Fruit fly (Drosophila melanogaster) whole organism, embryonic: Measurements from ENCODE around the gene CG14402.

Experiments
- Antp ChIP-seq: fragments of 200-800 bp; sonication (Bioruptor generic); optimal IDR thresholded peaks from 3 replicates; lab custom pipeline; 2016; ENCODE audit warnings: missing biosample characterization, missing genetic modification characterization
- B-H2 ChIP-seq: fragments of 200-800 bp; sonication (Bioruptor generic); optimal IDR thresholded peaks from 2 replicates; lab custom pipeline; 2018; ENCODE audit warnings: missing biosample characterization, mild to moderate bottlenecking, missing genetic modification characterization
- Blimp-1 ChIP-seq: fragments of 200-800 bp; sonication (Bioruptor generic); optimal IDR thresholded peaks from 3 replicates; lab custom pipeline; 2018; ENCODE audit warnings: missing biosample characterization, missing genetic modification characterization, mild to moderate bottlenecking, moderate library complexity, missing genetic modification reagents
- Bteb2 ChIP-seq: fragments of 200-800 bp; sonication (Bioruptor generic); optimal IDR thresholded peaks from 2 replicates; lab custom pipeline; 2016; ENCODE audit warnings: missing biosample characterization, missing genetic modification characterization
- CG10979 ChIP-seq: fragments of 200-800 bp; sonication (Bioruptor generic); optimal IDR thresholded peaks from 2 replicates; lab custom pipeline; 2018; ENCODE audit warnings: missing biosample characterization, mild to moderate bottlenecking, missing genetic modification characterization, moderate library complexity
- CG12104 ChIP-seq: fragments of 200-800 bp; sonication (Bioruptor generic); optimal IDR thresholded peaks from 3 replicates; lab custom pipeline; 2016; ENCODE audit warnings: missing biosample characterization, missing genetic modification characterization
- CG1233 ChIP-seq: fragments of 200-800 bp; sonication (Bioruptor generic); optimal IDR thresholded peaks from 4 replicates; lab custom pipeline; 2018; ENCODE audit warnings: missing biosample characterization, mild to moderate bottlenecking, missing genetic modification characterization
- CG13123 ChIP-seq: fragments of 200-800 bp; sonication (Bioruptor generic); optimal IDR thresholded peaks from 2 replicates; lab custom pipeline; 2016; ENCODE audit warnings: missing biosample characterization, missing genetic modification characterization
- CG13287 ChIP-seq: fragments of 200-800 bp; sonication (Bioruptor generic); IDR thresholded peaks from 2 replicates; pipeline ENCODE4 v1.3.6; 2022; ENCODE audit warnings: missing biosample characterization, missing genetic modification characterization; ENCODE audit not compliant: partially characterized antibody
- CG14014 ChIP-seq: fragments of 200-800 bp; sonication (Bioruptor generic); IDR thresholded peaks from 2 replicates; pipeline ENCODE4 v1.3.6; 2022; ENCODE audit warnings: missing biosample characterization, missing genetic modification characterization
- CG16779 ChIP-seq: fragments of 200-800 bp; sonication (Bioruptor generic); IDR thresholded peaks from 2 replicates; pipeline ENCODE4 v1.3.6; 2022; ENCODE audit warnings: missing biosample characterization, missing genetic modification characterization
- CG17802 ChIP-seq: fragments of 200-800 bp; sonication (Bioruptor generic); optimal IDR thresholded peaks from 2 replicates; lab custom pipeline; 2018; ENCODE audit warnings: missing biosample characterization, mild to moderate bottlenecking, missing genetic modification characterization, moderate library complexity
- CG1832 ChIP-seq: fragments of 200-800 bp; sonication (Bioruptor generic); optimal IDR thresholded peaks from 2 replicates; lab custom pipeline; 2017; ENCODE audit warnings: missing biosample characterization, mild to moderate bottlenecking, missing genetic modification characterization, inconsistent platforms
- CG2202 ChIP-seq: fragments of 200-800 bp; sonication (Bioruptor generic); optimal IDR thresholded peaks from 2 replicates; lab custom pipeline; 2018; ENCODE audit warnings: missing biosample characterization, mild to moderate bottlenecking, missing genetic modification characterization
- CG31388 ChIP-seq: fragments of 200-800 bp; sonication (Bioruptor generic); optimal IDR thresholded peaks from 2 replicates; lab custom pipeline; 2016; ENCODE audit warnings: missing biosample characterization, missing genetic modification characterization
- CG4707 ChIP-seq: fragments of 200-800 bp; sonication (Bioruptor generic); optimal IDR thresholded peaks from 2 replicates; lab custom pipeline; 2018; ENCODE audit warnings: missing biosample characterization, mild to moderate bottlenecking, missing genetic modification characterization, moderate library complexity
- CG6654 ChIP-seq: fragments of 200-800 bp; sonication (Bioruptor generic); optimal IDR thresholded peaks from 2 replicates; lab custom pipeline; 2017; ENCODE audit warnings: missing biosample characterization, mild to moderate bottlenecking, missing genetic modification characterization
- CG6791 ChIP-seq: fragments of 200-800 bp; sonication (Bioruptor generic); IDR thresholded peaks from 3 replicates; pipeline ENCODE4 v1.3.6; 2022; ENCODE audit warnings: missing biosample characterization, missing genetic modification characterization; ENCODE audit not compliant: partially characterized antibody
- CG6854 ChIP-seq: fragments of 200-800 bp; sonication (Bioruptor generic); optimal IDR thresholded peaks from 3 replicates; lab custom pipeline; 2017; ENCODE audit warnings: missing biosample characterization, mild to moderate bottlenecking, missing genetic modification characterization
- CG7963 ChIP-seq: fragments of 200-800 bp; sonication (Bioruptor generic); IDR thresholded peaks from 3 replicates; pipeline ENCODE4 v1.3.6; 2022; ENCODE audit warnings: missing biosample characterization, missing genetic modification characterization; ENCODE audit not compliant: partially characterized antibody
- CG8281 ChIP-seq: fragments of 200-800 bp; sonication (Bioruptor generic); optimal IDR thresholded peaks from 2 replicates; lab custom pipeline; 2018; ENCODE audit warnings: missing biosample characterization, mild to moderate bottlenecking, missing genetic modification characterization, moderate library complexity
- CG8359 ChIP-seq: fragments of 200-800 bp; sonication (Bioruptor generic); optimal IDR thresholded peaks from 2 replicates; lab custom pipeline; 2017; ENCODE audit warnings: missing biosample characterization, mild to moderate bottlenecking, missing genetic modification characterization, borderline replicate concordance
- CG9437 ChIP-seq: fragments of 200-800 bp; sonication (Bioruptor generic); optimal IDR thresholded peaks from 2 replicates; lab custom pipeline; 2018; ENCODE audit warnings: missing biosample characterization, mild to moderate bottlenecking, missing genetic modification characterization
- CG9727 ChIP-seq: fragments of 200-800 bp; sonication (Bioruptor generic); optimal IDR thresholded peaks from 3 replicates; lab custom pipeline; 2017; ENCODE audit warnings: missing biosample characterization, mild to moderate bottlenecking, missing genetic modification characterization
- CrebB ChIP-seq: fragments of 200-800 bp; sonication (Bioruptor generic); optimal IDR thresholded peaks from 3 replicates; lab custom pipeline; 2018; ENCODE audit warnings: missing biosample characterization, mild to moderate bottlenecking, missing genetic modification characterization
- Dll ChIP-seq: fragments of 200-800 bp; sonication (Bioruptor generic); IDR thresholded peaks from 4 replicates; pipeline ENCODE4 v1.3.6; 2022; ENCODE audit warnings: missing biosample characterization, missing genetic modification characterization; ENCODE audit not compliant: partially characterized antibody
- H2.0 ChIP-seq: fragments of 200-800 bp; sonication (Bioruptor generic); IDR thresholded peaks from 2 replicates; pipeline ENCODE4 v1.3.6; 2022; ENCODE audit warnings: missing biosample characterization, missing genetic modification characterization
- HmgZ ChIP-seq: fragments of 200-800 bp; sonication (Bioruptor generic); optimal IDR thresholded peaks from 2 replicates; lab custom pipeline; 2018; ENCODE audit warnings: missing biosample characterization, mild to moderate bottlenecking, missing genetic modification characterization
- MBD-R2 ChIP-seq: fragments of 200-800 bp; sonication (Bioruptor generic); IDR thresholded peaks from 2 replicates; pipeline ENCODE4 v1.3.6; 2022; ENCODE audit warnings: missing biosample characterization, missing genetic modification characterization
- Meics ChIP-seq: fragments of 200-800 bp; sonication (Bioruptor generic); optimal IDR thresholded peaks from 2 replicates; lab custom pipeline; 2017; ENCODE audit warnings: missing biosample characterization, mild to moderate bottlenecking, missing genetic modification characterization
- Oaz ChIP-seq: fragments of 200-800 bp; sonication (Bioruptor generic); IDR thresholded peaks from 2 replicates; pipeline ENCODE4 v1.3.6; 2022; ENCODE audit warnings: missing biosample characterization, missing genetic modification characterization
- Opbp ChIP-seq: fragments of 200-800 bp; sonication (Bioruptor generic); IDR thresholded peaks from 3 replicates; pipeline ENCODE4 v1.3.6; 2022; ENCODE audit warnings: missing biosample characterization, missing genetic modification characterization; ENCODE audit not compliant: partially characterized antibody
- Sry-β ChIP-seq: fragments of 200-800 bp; sonication (Bioruptor generic); optimal IDR thresholded peaks from 2 replicates; lab custom pipeline; 2018; ENCODE audit warnings: missing biosample characterization, mild to moderate bottlenecking, missing genetic modification characterization, moderate library complexity
- Stat92E ChIP-seq, 3 experiments: fragments of >200 bp in 2 of 3; fragments of 200-800 bp in 1 of 3; sonication (Bioruptor generic) in 1 of 3; optimal IDR thresholded peaks; 2 replicates each; lab custom pipeline; 2017 to 2019; ENCODE audit warnings: missing biosample characterization in 3 of 3, missing genetic modification characterization in 3 of 3, mild to moderate bottlenecking in 1 of 3, moderate library complexity in 1 of 3
- Xbp1 ChIP-seq: fragments of 200-800 bp; sonication (Bioruptor generic); optimal IDR thresholded peaks from 3 replicates; lab custom pipeline; 2016; ENCODE audit warnings: missing biosample characterization, mild to moderate bottlenecking, missing genetic modification characterization
- YL-1 ChIP-seq: fragments of 200-800 bp; sonication (Bioruptor generic); optimal IDR thresholded peaks from 3 replicates; lab custom pipeline; 2017; ENCODE audit warnings: missing biosample characterization, mild to moderate bottlenecking, missing genetic modification characterization
- ara ChIP-seq: fragments of 200-800 bp; sonication (Bioruptor generic); IDR thresholded peaks from 2 replicates; pipeline ENCODE4 v1.3.6; 2022; ENCODE audit warnings: missing biosample characterization, missing genetic modification characterization
- bab2 ChIP-seq: fragments of 200-800 bp; sonication (Bioruptor generic); optimal IDR thresholded peaks from 2 replicates; lab custom pipeline; 2016; ENCODE audit warnings: missing biosample characterization, missing genetic modification characterization
- cato ChIP-seq: fragments of 200-800 bp; sonication (Bioruptor generic); optimal IDR thresholded peaks from 2 replicates; lab custom pipeline; 2016; ENCODE audit warnings: missing biosample characterization, missing genetic modification characterization, borderline replicate concordance
- ci ChIP-seq: fragments of 200-800 bp; sonication (Bioruptor generic); IDR thresholded peaks from 3 replicates; pipeline ENCODE4 v1.3.6; 2022; ENCODE audit warnings: missing biosample characterization, missing genetic modification characterization
- croc ChIP-seq: fragments of 200-800 bp; sonication (Bioruptor generic); conservative IDR thresholded peaks from 3 replicates; pipeline ENCODE4 v1.3.6; 2022; ENCODE audit warnings: missing biosample characterization, missing genetic modification characterization
- ftz-f1 ChIP-seq: fragments of 200-800 bp; sonication (Bioruptor generic); optimal IDR thresholded peaks from 2 replicates; lab custom pipeline; 2016; ENCODE audit warnings: missing biosample characterization, missing genetic modification characterization
- gfzf ChIP-seq: fragments of 200-800 bp; sonication (Bioruptor generic); optimal IDR thresholded peaks from 2 replicates; lab custom pipeline; 2016; ENCODE audit warnings: missing biosample characterization, mild to moderate bottlenecking, missing genetic modification characterization, moderate library complexity
- hkb ChIP-seq, 2 experiments: fragments of 200-800 bp in 1 of 2; fragments of >200 bp in 1 of 2; sonication (Bioruptor generic) in 1 of 2; IDR thresholded peaks in 1 of 2; optimal IDR thresholded peaks in 1 of 2; 2 replicates each; pipeline versions ENCODE4 v1.3.6 to Lab custom; 2017 to 2022; ENCODE audit warnings: missing biosample characterization in 1 of 2, missing genetic modification characterization in 1 of 2
- nau ChIP-seq: fragments of 200-800 bp; sonication (Bioruptor generic); optimal IDR thresholded peaks from 3 replicates; lab custom pipeline; 2017; ENCODE audit warnings: missing biosample characterization, mild to moderate bottlenecking, missing genetic modification characterization, missing genetic modification reagents
- nerfin-2 ChIP-seq: fragments of 200-800 bp; sonication (Bioruptor generic); IDR thresholded peaks from 2 replicates; pipeline ENCODE4 v1.3.6; 2022; ENCODE audit warnings: missing biosample characterization, missing genetic modification characterization; ENCODE audit not compliant: partially characterized antibody
- odd ChIP-seq: fragments of 200-800 bp; sonication (Bioruptor generic); optimal IDR thresholded peaks from 2 replicates; lab custom pipeline; 2017; ENCODE audit warnings: missing biosample characterization, mild to moderate bottlenecking, missing genetic modification characterization
- slbo ChIP-seq: fragments of 200-800 bp; sonication (Bioruptor generic); IDR thresholded peaks from 2 replicates; pipeline ENCODE4 v1.3.6; 2022; ENCODE audit warnings: missing biosample characterization, missing genetic modification characterization
- zfh1 ChIP-seq: fragments of 200-800 bp; sonication (Bioruptor generic); IDR thresholded peaks from 3 replicates; pipeline ENCODE4 v1.3.6; 2022; ENCODE audit warnings: missing biosample characterization, missing genetic modification characterization

The CG14402 gene

DNA sequence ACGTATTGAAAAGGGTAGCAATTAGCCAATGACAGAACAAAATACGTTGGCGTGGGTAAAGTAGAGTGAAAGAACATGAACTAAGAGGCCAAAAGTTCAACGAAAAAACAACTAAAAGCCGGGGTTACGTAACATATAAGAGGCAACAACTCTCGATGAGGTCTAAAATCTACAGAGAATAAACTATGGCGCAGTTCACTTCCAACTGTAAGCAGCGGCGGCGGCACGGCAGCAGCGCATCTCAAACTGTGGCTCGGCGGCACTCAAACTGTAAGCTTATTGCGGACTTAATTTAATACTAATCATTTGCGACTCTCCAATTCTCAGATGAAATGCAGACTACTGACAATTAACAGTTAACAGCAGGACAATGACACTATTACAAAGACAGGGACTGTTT is 25.4 kb downstream of the CG14402 start:
- TF ChIP-seq CG13123 (no peak), Dll (GFP tag; lab: Robert Waterston, UW) (no peak), Blimp-1 (GFP tag; lab: Kevin White, UChicago) (no peak), CG1832 (GFP tag; lab: Kevin White, UChicago) (no peak), croc (no peak), CG17802 (tag; lab: Kevin White, UChicago) (no peak), CG7963 (GFP tag; lab: Robert Waterston, UW) (peak; percentile 26; the same call in 1 of the 3 replicates), ci (GFP tag; lab: Robert Waterston, UW) (no peak), CG6654 (GFP tag; lab: Kevin White, UChicago) (peak; percentile 99), Stat92E (GFP tag; optimal IDR thresholded peaks at IDR 0.05; lab: Kevin White, UChicago) (no peak), MBD-R2 (GFP tag; lab: Robert Waterston, UW) (no peak), odd (GFP tag; lab: Kevin White, UChicago) (no peak), bab2 (GFP tag; lab: Kevin White, UChicago) (no peak), CG2202 (tag; lab: Kevin White, UChicago) (no peak), CG6854 (GFP tag; lab: Kevin White, UChicago) (peak; percentile 23), H2.0 (GFP tag; lab: Robert Waterston, UW) (no peak), HmgZ (tag; lab: Kevin White, UChicago) (no peak), CG31388 (GFP tag; lab: Kevin White, UChicago) (no peak), Meics (no peak), CrebB (tag; lab: Kevin White, UChicago) (no peak), CG8281 (tag; lab: Kevin White, UChicago) (no peak), Antp (GFP tag; lab: Kevin White, UChicago) (no peak), gfzf (no peak), zfh1 (0 out of 3 replicates have a peak, but pooled peaks have one; percentile 30), CG8359 (GFP tag; lab: Kevin White, UChicago) (no peak), CG9727 (no peak), nerfin-2 (GFP tag; lab: Robert Waterston, UW) (peak; percentile 59), CG4707 (GFP tag; lab: Kevin White, UChicago) (no peak), Oaz (GFP tag; lab: Robert Waterston, UW) (no peak), Sry-β (GFP tag; lab: Kevin White, UChicago) (no peak), CG1233 (no peak), Opbp (GFP tag; lab: Robert Waterston, UW) (0 out of 3 replicates have a peak, but pooled peaks have one; percentile 46), CG9437 (GFP tag; lab: Kevin White, UChicago) (no peak), ara (GFP tag; lab: Robert Waterston, UW) (no peak), CG13287 (GFP tag; lab: Robert Waterston, UW) (no peak; the same call in 1 of the 2 replicates), Xbp1 (no peak), CG6791 (GFP tag; lab: Robert Waterston, UW) (peak; percentile 38; the same call in 1 of the 3 replicates), Bteb2 (no peak), nau (no peak), CG14014 (0 out of 2 replicates have a peak, but pooled peaks have one; percentile 11), B-H2 (GFP tag; lab: Kevin White, UChicago) (no peak), cato (no peak), CG16779 (GFP tag; lab: Robert Waterston, UW) (no peak), hkb (optimal IDR thresholded peaks at IDR 0.05; lab: Kevin White, UChicago) (no peak), hkb (GFP tag; IDR thresholded peaks at IDR 0.05; lab: Robert Waterston, UW) (no peak), CG12104 (GFP tag; lab: Kevin White, UChicago) (no peak), CG10979 (no peak), slbo (GFP tag; lab: Robert Waterston, UW) (no peak), YL-1 (GFP tag; lab: Kevin White, UChicago) (no peak), ftz-f1 (GFP tag; lab: Kevin White, UChicago) (no peak)
